Fruit fly (Drosophila melanogaster) whole organism, embryonic: ENCODE results near the gene CG13898.

Source experiments
- CG10209 ChIP-seq: fragments of 200-800 bp; sonication (Bioruptor generic); optimal IDR thresholded peaks from 3 replicates; lab custom pipeline; 2017; ENCODE audit warnings: missing biosample characterization, mild to moderate bottlenecking, missing genetic modification characterization, missing genetic modification reagents
- CG12659 ChIP-seq: fragments of 200-800 bp; sonication (Bioruptor generic); optimal IDR thresholded peaks from 3 replicates; lab custom pipeline; 2017; ENCODE audit warnings: mild to moderate bottlenecking, missing biosample characterization, missing genetic modification reagents, missing genetic modification characterization
- CG13287 ChIP-seq: fragments of 200-800 bp; sonication (Bioruptor generic); IDR thresholded peaks from 2 replicates; pipeline ENCODE4 v1.3.6; 2022; ENCODE audit warnings: missing biosample characterization, missing genetic modification characterization; ENCODE audit not compliant: partially characterized antibody
- CG14860 ChIP-seq: fragments of 200-800 bp; sonication (Bioruptor generic); IDR thresholded peaks from 3 replicates; pipeline ENCODE4 v1.3.6; 2022; ENCODE audit warnings: missing biosample characterization, missing genetic modification characterization; ENCODE audit not compliant: partially characterized antibody
- CG14965 ChIP-seq: fragments of 200-800 bp; sonication (Bioruptor generic); optimal IDR thresholded peaks from 2 replicates; lab custom pipeline; 2016; ENCODE audit warnings: missing biosample characterization, missing genetic modification characterization, borderline replicate concordance
- CG16863 ChIP-seq: fragments of 200-800 bp; sonication (Bioruptor generic); optimal IDR thresholded peaks from 3 replicates; lab custom pipeline; 2016; ENCODE audit warnings: missing biosample characterization, missing genetic modification characterization
- CG17829 ChIP-seq: fragments of 200-800 bp; optimal IDR thresholded peaks from 2 replicates; lab custom pipeline; 2019; ENCODE audit warnings: missing biosample characterization, mild to moderate bottlenecking, missing genetic modification characterization, moderate library complexity
- CG18262 ChIP-seq: fragments of 200-800 bp; optimal IDR thresholded peaks from 3 replicates; lab custom pipeline; 2019; ENCODE audit warnings: missing biosample characterization, mild to moderate bottlenecking, missing genetic modification characterization, moderate library complexity
- CG2116 ChIP-seq: fragments of 200-800 bp; sonication (Bioruptor generic); optimal IDR thresholded peaks from 3 replicates; lab custom pipeline; 2018; ENCODE audit warnings: missing biosample characterization, mild to moderate bottlenecking, missing genetic modification characterization
- CG2712 ChIP-seq: fragments of 200-800 bp; optimal IDR thresholded peaks from 3 replicates; lab custom pipeline; 2019; ENCODE audit warnings: missing biosample characterization, mild to moderate bottlenecking, missing genetic modification characterization, moderate library complexity
- CG3995 ChIP-seq: fragments of 200-800 bp; sonication (Bioruptor generic); optimal IDR thresholded peaks from 3 replicates; lab custom pipeline; 2016; ENCODE audit warnings: missing biosample characterization, missing genetic modification characterization
- CG4707 ChIP-seq: fragments of 200-800 bp; sonication (Bioruptor generic); optimal IDR thresholded peaks from 2 replicates; lab custom pipeline; 2018; ENCODE audit warnings: missing biosample characterization, mild to moderate bottlenecking, missing genetic modification characterization, moderate library complexity
- CG4730 ChIP-seq: fragments of 200-800 bp; sonication (Bioruptor generic); IDR thresholded peaks from 2 replicates; pipeline ENCODE4 v1.3.6; 2022; ENCODE audit warnings: missing biosample characterization, missing genetic modification characterization
- CG4820 ChIP-seq: fragments of 200-800 bp; sonication (Bioruptor generic); optimal IDR thresholded peaks from 3 replicates; lab custom pipeline; 2016; ENCODE audit warnings: missing biosample characterization, missing genetic modification characterization
- CG7556 ChIP-seq: fragments of 200-800 bp; sonication (Bioruptor generic); optimal IDR thresholded peaks from 2 replicates; lab custom pipeline; 2017; ENCODE audit warnings: missing biosample characterization, mild to moderate bottlenecking, missing genetic modification characterization
- CG8388 ChIP-seq: fragments of 200-800 bp; sonication (Bioruptor generic); optimal IDR thresholded peaks from 2 replicates; lab custom pipeline; 2019; ENCODE audit warnings: missing biosample characterization, mild to moderate bottlenecking, missing genetic modification characterization, moderate library complexity
- Dbx ChIP-seq: fragments of 200-800 bp; sonication (Bioruptor generic); IDR thresholded peaks from 3 replicates; pipeline ENCODE4 v1.3.6; 2022; ENCODE audit warnings: missing biosample characterization, missing genetic modification characterization
- Deaf1 ChIP-seq: fragments of 200-800 bp; optimal IDR thresholded peaks from 3 replicates; lab custom pipeline; 2019; ENCODE audit warnings: missing biosample characterization, mild to moderate bottlenecking, missing genetic modification characterization, moderate library complexity
- H15 ChIP-seq: fragments of 200-800 bp; sonication (Bioruptor generic); IDR thresholded peaks from 3 replicates; pipeline ENCODE4 v1.3.6; 2022; ENCODE audit warnings: missing biosample characterization, missing genetic modification characterization
- HLH54F ChIP-seq: fragments of 200-800 bp; sonication (Bioruptor generic); optimal IDR thresholded peaks from 3 replicates; lab custom pipeline; 2016; ENCODE audit warnings: missing biosample characterization, missing genetic modification characterization
- HmgZ ChIP-seq: fragments of 200-800 bp; sonication (Bioruptor generic); optimal IDR thresholded peaks from 2 replicates; lab custom pipeline; 2018; ENCODE audit warnings: missing biosample characterization, mild to moderate bottlenecking, missing genetic modification characterization
- PHDP ChIP-seq: fragments of 200-800 bp; sonication (Bioruptor generic); optimal IDR thresholded peaks from 3 replicates; lab custom pipeline; 2018; ENCODE audit warnings: missing biosample characterization, mild to moderate bottlenecking, missing genetic modification characterization, moderate library complexity
- Poxn ChIP-seq: fragments of 200-800 bp; sonication (Bioruptor generic); IDR thresholded peaks from 2 replicates; pipeline ENCODE4 v1.3.6; 2022; ENCODE audit warnings: missing biosample characterization, missing genetic modification characterization
- Ravus ChIP-seq: fragments of 200-800 bp; sonication (Bioruptor generic); IDR thresholded peaks from 2 replicates; pipeline ENCODE4 v1.3.6; 2022; ENCODE audit warnings: missing biosample characterization, missing genetic modification characterization
- Ssrp ChIP-seq: fragments of 200-800 bp; sonication (Bioruptor generic); optimal IDR thresholded peaks from 2 replicates; lab custom pipeline; 2018; ENCODE audit warnings: missing biosample characterization, mild to moderate bottlenecking, missing genetic modification characterization, moderate library complexity
- Trl ChIP-seq, 3 experiments: fragments of >200 bp in 2 of 3; fragments of 200-800 bp in 1 of 3; sonication (Bioruptor generic) in 1 of 3; optimal IDR thresholded peaks; 2 replicates in 1 of 3; 3 replicates in 2 of 3; lab custom pipeline; 2016 to 2017; ENCODE audit warnings: missing biosample characterization in 1 of 3, missing genetic modification characterization in 1 of 3
- YL-1 ChIP-seq: fragments of 200-800 bp; sonication (Bioruptor generic); optimal IDR thresholded peaks from 3 replicates; lab custom pipeline; 2017; ENCODE audit warnings: missing biosample characterization, mild to moderate bottlenecking, missing genetic modification characterization
- abd-A ChIP-seq: fragments of 200-800 bp; sonication (Bioruptor generic); optimal IDR thresholded peaks from 3 replicates; lab custom pipeline; 2019; ENCODE audit warnings: missing biosample characterization, mild to moderate bottlenecking, missing genetic modification characterization, moderate library complexity
- al ChIP-seq: fragments of 200-800 bp; sonication (Bioruptor generic); IDR thresholded peaks from 2 replicates; pipeline ENCODE4 v1.3.6; 2022; ENCODE audit warnings: missing biosample characterization, missing genetic modification characterization
- bab2 ChIP-seq: fragments of 200-800 bp; sonication (Bioruptor generic); optimal IDR thresholded peaks from 2 replicates; lab custom pipeline; 2016; ENCODE audit warnings: missing biosample characterization, missing genetic modification characterization
- bowl ChIP-seq: fragments of 200-800 bp; sonication (Bioruptor generic); IDR thresholded peaks from 2 replicates; pipeline ENCODE4 v1.3.6; 2022; ENCODE audit warnings: missing biosample characterization, missing genetic modification characterization
- cg ChIP-seq: fragments of 200-800 bp; sonication (Bioruptor generic); optimal IDR thresholded peaks from 3 replicates; lab custom pipeline; 2019; ENCODE audit warnings: missing biosample characterization, mild to moderate bottlenecking, missing genetic modification characterization, moderate library complexity
- dati ChIP-seq: fragments of 200-800 bp; sonication (Bioruptor generic); IDR thresholded peaks from 2 replicates; pipeline ENCODE4 v1.3.6; 2022; ENCODE audit warnings: missing biosample characterization, missing genetic modification characterization
- dpn ChIP-seq, 2 experiments: fragments of 200-800 bp; sonication (Bioruptor generic); optimal IDR thresholded peaks; 3 replicates each; lab custom pipeline; 2016; ENCODE audit warnings: missing biosample characterization in 2 of 2, missing genetic modification characterization in 2 of 2
- jing ChIP-seq: fragments of 200-800 bp; sonication (Bioruptor generic); optimal IDR thresholded peaks from 2 replicates; lab custom pipeline; 2018; ENCODE audit warnings: missing biosample characterization, mild to moderate bottlenecking, missing genetic modification characterization
- klu ChIP-seq: fragments of 200-800 bp; sonication (Bioruptor generic); IDR thresholded peaks from 2 replicates; pipeline ENCODE4 v1.3.6; 2022; ENCODE audit warnings: missing biosample characterization, missing genetic modification characterization
- nau ChIP-seq: fragments of 200-800 bp; sonication (Bioruptor generic); optimal IDR thresholded peaks from 3 replicates; lab custom pipeline; 2017; ENCODE audit warnings: missing biosample characterization, mild to moderate bottlenecking, missing genetic modification characterization, missing genetic modification reagents
- nmo ChIP-seq: fragments of 200-800 bp; sonication (Bioruptor generic); optimal IDR thresholded peaks from 2 replicates; lab custom pipeline; 2018; ENCODE audit warnings: missing biosample characterization, mild to moderate bottlenecking, missing genetic modification characterization, moderate library complexity
- odd ChIP-seq: fragments of 200-800 bp; sonication (Bioruptor generic); optimal IDR thresholded peaks from 2 replicates; lab custom pipeline; 2017; ENCODE audit warnings: missing biosample characterization, mild to moderate bottlenecking, missing genetic modification characterization
- p53 ChIP-seq: fragments of 200-800 bp; sonication (Bioruptor generic); optimal IDR thresholded peaks from 2 replicates; lab custom pipeline; 2016; ENCODE audit warnings: missing biosample characterization, missing genetic modification characterization
- pan ChIP-seq, 4 experiments: fragments of >200 bp in 3 of 4; fragments of 200-800 bp in 1 of 4; sonication (Bioruptor generic) in 1 of 4; optimal IDR thresholded peaks in 3 of 4; IDR thresholded peaks in 1 of 4; 2 replicates each; pipeline versions ENCODE4 v1.3.6 to Lab custom; 2017 to 2022; ENCODE audit warnings: missing biosample characterization in 2 of 4, missing genetic modification characterization in 2 of 4, mixed read lengths in 1 of 4
- peb ChIP-seq: fragments of 200-800 bp; sonication (Bioruptor generic); IDR thresholded peaks from 2 replicates; pipeline ENCODE4 v1.3.6; 2022; ENCODE audit warnings: missing biosample characterization, missing genetic modification characterization
- scrt ChIP-seq: fragments of 200-800 bp; sonication (Bioruptor generic); optimal IDR thresholded peaks from 2 replicates; lab custom pipeline; 2018; ENCODE audit warnings: missing biosample characterization, mild to moderate bottlenecking, missing genetic modification characterization, moderate library complexity
- sd ChIP-seq: fragments of 200-800 bp; sonication (Bioruptor generic); optimal IDR thresholded peaks from 3 replicates; lab custom pipeline; 2018; ENCODE audit warnings: missing biosample characterization, mild to moderate bottlenecking, missing genetic modification characterization, moderate library complexity
- shn ChIP-seq: fragments of 200-800 bp; sonication (Bioruptor generic); optimal IDR thresholded peaks from 3 replicates; lab custom pipeline; 2016; ENCODE audit warnings: missing biosample characterization, missing genetic modification characterization
- sqz ChIP-seq: fragments of 200-800 bp; sonication (Bioruptor generic); optimal IDR thresholded peaks from 3 replicates; lab custom pipeline; 2018; ENCODE audit warnings: missing biosample characterization, mild to moderate bottlenecking, missing genetic modification characterization
- tio ChIP-seq: fragments of 200-800 bp; sonication (Bioruptor generic); optimal IDR thresholded peaks from 2 replicates; lab custom pipeline; 2017; ENCODE audit warnings: missing biosample characterization, missing genetic modification characterization, inconsistent platforms
- vvl ChIP-seq: fragments of 200-800 bp; sonication (Bioruptor generic); IDR thresholded peaks from 2 replicates; pipeline ENCODE4 v1.3.6; 2022; ENCODE audit warnings: missing biosample characterization, missing genetic modification characterization
- zf30C ChIP-seq: fragments of 200-800 bp; sonication (Bioruptor generic); optimal IDR thresholded peaks from 3 replicates; lab custom pipeline; 2018; ENCODE audit warnings: missing biosample characterization, mild to moderate bottlenecking, missing genetic modification characterization

The CG13898 gene

DNA sequence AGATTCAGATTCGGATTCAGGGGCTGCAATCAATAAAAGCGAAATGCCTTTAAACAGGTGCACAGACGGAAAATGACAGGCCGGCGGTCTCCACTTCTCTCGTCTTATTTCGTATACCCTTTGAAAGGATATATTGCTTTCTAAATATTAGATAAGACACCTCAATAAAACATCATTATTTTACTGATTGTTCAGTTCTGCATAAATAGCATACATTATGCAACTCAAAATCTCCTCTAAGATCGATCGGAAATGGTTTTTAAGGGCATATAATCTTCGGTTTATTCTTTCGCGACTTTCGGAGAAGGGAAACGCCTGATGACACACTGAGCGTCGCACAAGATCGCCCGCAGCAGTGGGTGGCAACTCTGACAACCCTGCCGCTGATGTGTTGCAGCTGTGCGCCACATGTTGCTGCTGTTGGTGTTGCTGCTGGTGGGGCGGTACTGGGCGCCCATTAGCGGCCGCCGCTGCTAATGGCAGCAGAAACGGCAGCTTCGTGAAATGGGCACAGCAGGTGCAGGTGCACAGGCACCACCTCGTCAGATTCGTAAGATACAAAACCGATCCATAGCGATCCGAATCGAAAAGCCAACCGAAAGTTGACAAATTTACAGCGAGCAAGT is 18.0 kb downstream of the CG13898 start (continued):
- TF ChIP-seq CG3995 (GFP tag; lab: Kevin White, UChicago), result no peak
- TF ChIP-seq jing (GFP tag; lab: Kevin White, UChicago), result no peak
- TF ChIP-seq CG2712 (tag; lab: Kevin White, UChicago), result peak; percentile 8
- no peak for TF ChIP-seq HLH54F
- TF ChIP-seq CG2116 (GFP tag; lab: Kevin White, UChicago), result no peak
- no peak for TF ChIP-seq YL-1 (GFP tag; lab: Kevin White, UChicago)
- TF ChIP-seq CG13287, result no peak
- peak; percentile 17 for TF ChIP-seq CG18262 (tag; lab: Kevin White, UChicago)
- no peak for TF ChIP-seq CG14860 (GFP tag; lab: Robert Waterston, UW)
- TF ChIP-seq nau, result peak; percentile 89
- no peak for TF ChIP-seq peb (GFP tag; lab: Robert Waterston, UW)
- TF ChIP-seq CG17829 (tag; lab: Kevin White, UChicago), result no peak
- no peak for TF ChIP-seq CG12659 (GFP tag; lab: Kevin White, UChicago)
- no peak for TF ChIP-seq CG4707 (GFP tag; lab: Kevin White, UChicago)
- no peak for TF ChIP-seq CG10209
- no peak for TF ChIP-seq odd (GFP tag; lab: Kevin White, UChicago)
- no peak for TF ChIP-seq dati
- TF ChIP-seq CG7556 (GFP tag; lab: Kevin White, UChicago), result no peak
- TF ChIP-seq tio (GFP tag; lab: Kevin White, UChicago), result no peak
- no peak for TF ChIP-seq CG16863 (GFP tag; lab: Kevin White, UChicago)
- no peak for TF ChIP-seq dpn (GFP tag; optimal IDR thresholded peaks at IDR 0.05; lab: Kevin White, UChicago)
- TF ChIP-seq bowl (GFP tag; lab: Robert Waterston, UW), result no peak
- TF ChIP-seq abd-A (tag; lab: Kevin White, UChicago), result no peak
- TF ChIP-seq klu (GFP tag; lab: Robert Waterston, UW), result no peak; the same call in 1 of the 2 replicates
- TF ChIP-seq CG8388, result peak; percentile 19
- TF ChIP-seq CG14965 (GFP tag; lab: Kevin White, UChicago), result no peak
- TF ChIP-seq nmo (GFP tag; lab: Kevin White, UChicago), result peak; percentile 4
- no peak for TF ChIP-seq Ssrp (tag; lab: Kevin White, UChicago)
- no peak for TF ChIP-seq Trl (optimal IDR thresholded peaks at IDR 0.05; lab: Kevin White, UChicago)
- TF ChIP-seq Trl (GFP tag; optimal IDR thresholded peaks at IDR 0.05; lab: Kevin White, UChicago), result no peak
- no peak for TF ChIP-seq sd
- TF ChIP-seq Dbx (GFP tag; lab: Robert Waterston, UW), result no peak
- no peak for TF ChIP-seq zf30C (GFP tag; lab: Kevin White, UChicago)
- TF ChIP-seq vvl, result no peak; the same call in 1 of the 2 replicates
- no peak for TF ChIP-seq HmgZ
- TF ChIP-seq cg, result no peak
- 0 out of 3 replicates have a peak, but pooled peaks have one; percentile 24 for TF ChIP-seq H15 (GFP tag; lab: Robert Waterston, UW)
- TF ChIP-seq CG4730 (GFP tag; lab: Robert Waterston, UW), result no peak
- TF ChIP-seq scrt (GFP tag; lab: Kevin White, UChicago), result no peak
- TF ChIP-seq pan (optimal IDR thresholded peaks at IDR 0.05; lab: Kevin White, UChicago), result no peak
- peak in 1 of 2 experiments; percentile 18 for TF ChIP-seq pan (GFP tag; optimal IDR thresholded peaks at IDR 0.05 in 1 of 2, IDR thresholded peaks at IDR 0.05 in 1 of 2)
- TF ChIP-seq Deaf1, result no peak
- TF ChIP-seq sqz (GFP tag; lab: Kevin White, UChicago), result no peak
- no peak for TF ChIP-seq bab2
- TF ChIP-seq al (GFP tag; lab: Robert Waterston, UW), result no peak
- TF ChIP-seq CG4820 (GFP tag; lab: Kevin White, UChicago), result no peak
- TF ChIP-seq Poxn (GFP tag; lab: Robert Waterston, UW), result no peak
- TF ChIP-seq p53 (GFP tag; lab: Kevin White, UChicago), result no peak
- TF ChIP-seq shn (GFP tag; lab: Kevin White, UChicago), result no peak
- TF ChIP-seq PHDP, result peak; percentile 3
- TF ChIP-seq Ravus (GFP tag; lab: Robert Waterston, UW), result no peak
